Fruit fly (Drosophila melanogaster): ENCODE results near the gene CG31516.

Gene CG31516

dm6 chr3R:4197055-4197454 is 22.9 kb downstream of the CG31516 start, which contains the start of gene beta-Man (continued):
- no peak for TF ChIP-seq CG16815 (GFP tag; optimal IDR thresholded peaks at IDR 0.05)
- TF ChIP-seq kah (GFP tag; optimal IDR thresholded peaks at IDR 0.05): no peak
- TF ChIP-seq CG31224 (GFP tag; IDR thresholded peaks at IDR 0.05): no peak
- TF ChIP-seq MTF-1 (GFP tag; optimal IDR thresholded peaks at IDR 0.05; ENCODE audit: borderline replicate concordance): no peak
- TF ChIP-seq ems (GFP tag; optimal IDR thresholded peaks at IDR 0.05): no peak
- TF ChIP-seq twi (tag; optimal IDR thresholded peaks at IDR 0.05): no peak
- TF ChIP-seq CG8765 (GFP tag; IDR thresholded peaks at IDR 0.05): no peak
- no peak for TF ChIP-seq CG13123 (GFP tag; optimal IDR thresholded peaks at IDR 0.05)
- no peak for TF ChIP-seq lbe (GFP tag; optimal IDR thresholded peaks at IDR 0.05)
- TF ChIP-seq CG18262 (tag; optimal IDR thresholded peaks at IDR 0.05): no peak
- TF ChIP-seq CG11247 (GFP tag; IDR thresholded peaks at IDR 0.05): no peak
- TF ChIP-seq gsb-n (tag; optimal IDR thresholded peaks at IDR 0.05): no peak
- TF ChIP-seq Dek (tag; optimal IDR thresholded peaks at IDR 0.05): no peak
- TF ChIP-seq Pdp1 (GFP tag; optimal IDR thresholded peaks at IDR 0.05): no peak
- no peak for TF ChIP-seq Ptx1 (GFP tag; IDR thresholded peaks at IDR 0.05)
- peak; percentile 57 for TF ChIP-seq Dref (GFP tag; IDR thresholded peaks at IDR 0.05)
- no peak for TF ChIP-seq hb (GFP tag; IDR thresholded peaks at IDR 0.05; ENCODE audit: partially characterized antibody)
- no peak for TF ChIP-seq sisA (GFP tag; IDR thresholded peaks at IDR 0.05)
- TF ChIP-seq scrt (GFP tag; optimal IDR thresholded peaks at IDR 0.05): no peak
- peak; percentile 12 for TF ChIP-seq CrebB (tag; optimal IDR thresholded peaks at IDR 0.05)
- TF ChIP-seq ash1 (GFP tag; optimal IDR thresholded peaks at IDR 0.05): no peak
- no peak for TF ChIP-seq NFAT (GFP tag; IDR thresholded peaks at IDR 0.05)
- TF ChIP-seq CG30431 (GFP tag; optimal IDR thresholded peaks at IDR 0.05): no peak
- no peak for TF ChIP-seq CG7372 (GFP tag; IDR thresholded peaks at IDR 0.05)
- no peak for TF ChIP-seq br (optimal IDR thresholded peaks at IDR 0.05)
- no peak for TF ChIP-seq CG12219 (GFP tag; optimal IDR thresholded peaks at IDR 0.05)
- no peak for TF ChIP-seq Atf6 (GFP tag; IDR thresholded peaks at IDR 0.05)
- TF ChIP-seq CkIIα-i1 (GFP tag; IDR thresholded peaks at IDR 0.05): no peak
- TF ChIP-seq dmrt99B (tag; optimal IDR thresholded peaks at IDR 0.05): no peak
- no peak for TF ChIP-seq Gug (GFP tag; IDR thresholded peaks at IDR 0.05)
- no peak for TF ChIP-seq CG6854 (GFP tag; optimal IDR thresholded peaks at IDR 0.05)
- TF ChIP-seq tna (GFP tag; IDR thresholded peaks at IDR 0.05; ENCODE audit: partially characterized antibody): no peak
- no peak for TF ChIP-seq HLH54F (GFP tag; optimal IDR thresholded peaks at IDR 0.05)
- no peak for TF ChIP-seq bigmax (GFP tag; optimal IDR thresholded peaks at IDR 0.05)
- TF ChIP-seq PHDP (tag; optimal IDR thresholded peaks at IDR 0.05): no peak
- TF ChIP-seq kay (GFP tag; optimal IDR thresholded peaks at IDR 0.05): peak; percentile 46
- no peak for TF ChIP-seq CHES-1-like (GFP tag; optimal IDR thresholded peaks at IDR 0.05)
- TF ChIP-seq CG4282 (GFP tag; optimal IDR thresholded peaks at IDR 0.05): no peak
- no peak for TF ChIP-seq CG2202 (tag; optimal IDR thresholded peaks at IDR 0.05)
- no peak for TF ChIP-seq lilli (GFP tag; optimal IDR thresholded peaks at IDR 0.05)
- no peak for TF ChIP-seq disco-r (GFP tag; optimal IDR thresholded peaks at IDR 0.05)
- TF ChIP-seq Ets97D (GFP tag; optimal IDR thresholded peaks at IDR 0.05): peak; percentile 28
- no peak for TF ChIP-seq CG32767 (GFP tag; IDR thresholded peaks at IDR 0.05)
- TF ChIP-seq CG10543 (GFP tag; optimal IDR thresholded peaks at IDR 0.05): no peak
- no peak for TF ChIP-seq Usf (GFP tag; optimal IDR thresholded peaks at IDR 0.05)
- no peak for TF ChIP-seq CG3065 (GFP tag; optimal IDR thresholded peaks at IDR 0.05)
- TF ChIP-seq CG3838 (GFP tag; optimal IDR thresholded peaks at IDR 0.05): no peak
- TF ChIP-seq CG18619 (GFP tag; optimal IDR thresholded peaks at IDR 0.05): no peak
- TF ChIP-seq vfl (GFP tag; optimal IDR thresholded peaks at IDR 0.05): no peak
- TF ChIP-seq lmd (GFP tag; IDR thresholded peaks at IDR 0.05): no peak
- no peak for TF ChIP-seq sens-2 (GFP tag; IDR thresholded peaks at IDR 0.05)
- no peak for TF ChIP-seq dmrt11E (tag; optimal IDR thresholded peaks at IDR 0.05)
- no peak for TF ChIP-seq CG17568 (GFP tag; optimal IDR thresholded peaks at IDR 0.05)
